Worm (Caenorhabditis elegans) whole organism, midembryonic: ENCODE results near the gene skr-21.

Source experiments
- cog-1 ChIP-seq: sonication (generic microtip); optimal IDR thresholded peaks from 2 replicates; lab custom pipeline; 2016; ENCODE audit warnings: missing genetic modification characterization, missing compliant biosample characterization
- flt-1 ChIP-seq: fragments of 200-800 bp; sonication (Bioruptor generic); IDR thresholded peaks from 2 replicates; pipeline ENCODE4 v1.3.6; 2022; ENCODE audit warnings: missing genetic modification characterization, missing compliant biosample characterization
- ref-1 ChIP-seq: fragments of 200-800 bp; sonication (Bioruptor generic); conservative IDR thresholded peaks from 2 replicates; pipeline ENCODE4 v1.3.6; 2022; ENCODE audit warnings: missing genetic modification reagents, missing genetic modification characterization, missing compliant biosample characterization
- ztf-23 ChIP-seq: fragments of 200-800 bp; sonication (Bioruptor generic); IDR thresholded peaks from 2 replicates; pipeline ENCODE4 v1.3.6; 2022; ENCODE audit warnings: missing genetic modification reagents, missing genetic modification characterization, missing compliant biosample characterization

DNA sequence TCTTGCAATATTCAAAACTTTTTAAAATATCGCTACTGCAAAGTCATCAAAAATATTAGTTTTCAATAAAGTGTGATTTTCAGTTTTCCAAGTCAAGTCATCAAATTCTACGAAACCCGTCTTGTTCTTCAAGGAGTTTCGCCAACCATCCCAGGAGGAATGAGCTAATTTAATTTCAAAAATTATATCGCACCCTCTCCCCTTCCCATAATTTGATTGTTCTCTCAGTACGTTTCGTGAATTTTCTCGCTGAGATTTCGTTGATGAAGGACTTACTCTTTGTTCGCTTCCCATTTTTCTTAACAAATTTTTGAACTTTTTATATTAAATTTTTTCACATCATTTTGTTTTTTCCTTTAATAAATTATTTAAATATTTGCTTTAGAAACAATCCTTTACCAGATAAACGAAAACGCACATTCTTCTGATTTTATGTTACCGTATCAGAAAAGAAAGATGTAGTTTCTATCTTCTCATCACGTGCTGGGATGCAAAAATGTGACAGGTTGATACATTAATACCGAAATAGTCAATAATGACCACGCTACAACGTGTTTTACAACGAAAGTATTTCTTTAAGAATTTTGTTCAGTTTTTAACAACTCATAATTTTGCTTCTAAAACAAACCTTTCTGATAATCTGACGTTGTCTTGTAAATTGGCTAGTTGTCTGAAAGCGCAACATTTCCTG lies 20.3 kb upstream of the skr-21 start:
- no peak for TF ChIP-seq ztf-23 (GFP tag; lab: Robert Waterston, UW)
- no peak for TF ChIP-seq cog-1 (tag; lab: Kevin White, UChicago)
- no peak for TF ChIP-seq ref-1 (GFP tag; lab: Robert Waterston, UW)
- TF ChIP-seq flt-1 (GFP tag; lab: Robert Waterston, UW): no peak
